Worm (Caenorhabditis elegans): ENCODE measurements around the gene sek-6.

Gene sek-6

ce11 chrX:10027556-10027955 lies 3.4 kb upstream of the sek-6 start, which contains the start of gene mkk-4:
Gene mkk-4 (plus strand): TSS chrX:10027856.
- TF ChIP-seq lsy-12 (tag; optimal IDR thresholded peaks at IDR 0.05) (no peak), nhr-76 (tag; optimal IDR thresholded peaks at IDR 0.05) (no peak), egl-27 (tag; optimal IDR thresholded peaks at IDR 0.05) (no peak), nhr-28 (tag; optimal IDR thresholded peaks at IDR 0.05) (no peak), ztf-11 (tag; optimal IDR thresholded peaks at IDR 0.05) (no peak), nhr-12 (tag; optimal IDR thresholded peaks at IDR 0.05) (no peak), elt-3 (tag; optimal IDR thresholded peaks at IDR 0.05) (no peak), fos-1 (tag; optimal IDR thresholded peaks at IDR 0.05) (no peak), fkh-2 (tag; optimal IDR thresholded peaks at IDR 0.05) (no peak), ceh-9 (tag; optimal IDR thresholded peaks at IDR 0.05) (no peak), nhr-43 (tag; optimal IDR thresholded peaks at IDR 0.05; ENCODE audit: poor library complexity, severe bottlenecking) (no peak), snpc-4 (tag; optimal IDR thresholded peaks at IDR 0.05) (no peak), jun-1 (tag; optimal IDR thresholded peaks at IDR 0.05) (no peak), ceh-82 (tag; optimal IDR thresholded peaks at IDR 0.05) (no peak), nhr-237 (tag; optimal IDR thresholded peaks at IDR 0.05) (no peak), mml-1 (tag; optimal IDR thresholded peaks at IDR 0.05) (no peak)

ce11 chrX:10044473-10044872 lies 13.5 kb downstream of the sek-6 start:
- TF ChIP-seq nfya-1 (tag; optimal IDR thresholded peaks at IDR 0.05; ENCODE audit: insufficient read depth), result no peak
- no peak for TF ChIP-seq nhr-11 (tag; optimal IDR thresholded peaks at IDR 0.05)
- no peak for TF ChIP-seq R02D3.7 (tag; optimal IDR thresholded peaks at IDR 0.05)
- no peak for TF ChIP-seq unc-62 (GFP tag; optimal IDR thresholded peaks at IDR 0.05)
- TF ChIP-seq nhr-23 (tag; optimal IDR thresholded peaks at IDR 0.05), result no peak
- TF ChIP-seq elt-3 (tag; optimal IDR thresholded peaks at IDR 0.05), result no peak
- TF ChIP-seq nhr-237 (tag; optimal IDR thresholded peaks at IDR 0.05), result no peak
- TF ChIP-seq fkh-10 (GFP tag; optimal IDR thresholded peaks at IDR 0.05), result no peak
- no peak for TF ChIP-seq lin-15B (tag; optimal IDR thresholded peaks at IDR 0.05)
- no peak for TF ChIP-seq nhr-12 (tag; optimal IDR thresholded peaks at IDR 0.05)
- no peak for TF ChIP-seq hmg-11 (tag; optimal IDR thresholded peaks at IDR 0.05)
- TF ChIP-seq jun-1 (tag; optimal IDR thresholded peaks at IDR 0.05), result no peak
- TF ChIP-seq ZK546.5 (tag; optimal IDR thresholded peaks at IDR 0.05), result no peak
- no peak for TF ChIP-seq elt-2 (tag; optimal IDR thresholded peaks at IDR 0.05)
- no peak for TF ChIP-seq snpc-4 (tag; optimal IDR thresholded peaks at IDR 0.05)
- no peak for TF ChIP-seq elt-1 (tag; optimal IDR thresholded peaks at IDR 0.05)
- TF ChIP-seq nhr-67 (tag; optimal IDR thresholded peaks at IDR 0.05), result no peak
- no peak for TF ChIP-seq ztf-4 (tag; optimal IDR thresholded peaks at IDR 0.05)
- no peak for TF ChIP-seq ama-1 (optimal IDR thresholded peaks at IDR 0.05)

- TF ChIP-seq nhr-77 (tag; optimal IDR thresholded peaks at IDR 0.05), result no peak
These were observed 16.4 kb downstream of the sek-6 start, which contains the start of gene ZC374.2 for ce11 chrX:10047325-10047724. Gene ZC374.2 (minus strand): TSS chrX:10047425.

ce11 chrX:10049160-10049559 lies 18.2 kb downstream of the sek-6 start, which contains the start of gene gnrr-3:
Gene gnrr-3 (plus strand): TSS chrX:10049460.
- TF ChIP-seq zag-1 (tag; optimal IDR thresholded peaks at IDR 0.05) (no peak), nfya-1 (tag; optimal IDR thresholded peaks at IDR 0.05; ENCODE audit: insufficient read depth) (no peak), ztf-4 (tag; optimal IDR thresholded peaks at IDR 0.05) (no peak), tbx-2 (tag; optimal IDR thresholded peaks at IDR 0.05) (no peak), elt-1 (tag; optimal IDR thresholded peaks at IDR 0.05) (no peak), snpc-4 (tag; optimal IDR thresholded peaks at IDR 0.05) (no peak), lin-15B (tag; optimal IDR thresholded peaks at IDR 0.05) (no peak), unc-39 (tag; optimal IDR thresholded peaks at IDR 0.05) (no peak), hmg-11 (tag; optimal IDR thresholded peaks at IDR 0.05) (no peak), nhr-11 (tag; optimal IDR thresholded peaks at IDR 0.05) (no peak), pha-4 (tag; optimal IDR thresholded peaks at IDR 0.05) (no peak), ZK546.5 (tag; optimal IDR thresholded peaks at IDR 0.05) (no peak), sea-2 (GFP tag; optimal IDR thresholded peaks at IDR 0.05) (no peak), mdl-1 (tag; optimal IDR thresholded peaks at IDR 0.05) (no peak), nhr-76 (tag; optimal IDR thresholded peaks at IDR 0.05) (no peak), nhr-237 (tag; optimal IDR thresholded peaks at IDR 0.05) (no peak), pqm-1 (tag; optimal IDR thresholded peaks at IDR 0.05) (no peak), aly-2 (tag; optimal IDR thresholded peaks at IDR 0.05) (no peak)

All from whole organism, L3 larva.